Worm (Caenorhabditis elegans): ENCODE results near the gene B0554.7.

DNA sequence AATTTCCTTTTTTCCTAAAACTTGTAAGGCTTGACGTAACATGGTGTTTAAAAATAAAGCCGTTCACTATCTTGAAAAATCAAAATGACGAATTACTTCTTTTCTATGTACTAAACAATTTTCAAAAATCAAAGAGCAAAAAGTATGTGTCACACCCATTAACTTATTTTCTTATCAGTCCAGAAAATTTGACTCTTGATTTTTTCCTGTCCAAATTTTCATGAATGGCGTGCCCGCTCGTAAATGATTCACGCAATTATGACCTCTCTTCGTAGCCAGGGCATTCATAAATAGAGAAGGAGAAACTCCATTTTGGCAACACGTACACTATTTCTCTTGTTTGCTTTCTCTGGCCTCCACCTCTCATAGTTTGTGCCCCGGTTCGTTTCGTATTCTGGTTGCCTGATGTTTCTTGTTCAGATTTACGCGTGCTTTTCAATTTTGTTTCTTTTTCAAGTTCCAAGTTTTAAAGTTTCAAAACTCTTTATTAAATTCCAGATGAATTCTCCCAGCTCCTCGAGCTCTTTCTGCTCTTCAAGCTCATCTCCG is 36.9 kb upstream of the B0554.7 start, which contains the start of gene nhr-55:
- no peak for TF ChIP-seq hrde-1 (tag; optimal IDR thresholded peaks at IDR 0.05; ENCODE audit: borderline replicate concordance)
- no peak for TF ChIP-seq unc-130 (GFP tag; optimal IDR thresholded peaks at IDR 0.05)
- TF ChIP-seq rec-8 (tag; optimal IDR thresholded peaks at IDR 0.05) = no peak
- TF ChIP-seq pha-4 (tag; optimal IDR thresholded peaks at IDR 0.05) = no peak
- no peak for TF ChIP-seq mxl-1 (tag; optimal IDR thresholded peaks at IDR 0.05)
- TF ChIP-seq nfya-1 (tag; optimal IDR thresholded peaks at IDR 0.05; ENCODE audit: borderline replicate concordance, insufficient read depth) = no peak
- TF ChIP-seq mcd-1 (GFP tag; IDR thresholded peaks at IDR 0.05) = no peak
- no peak for TF ChIP-seq unc-62 (GFP tag; optimal IDR thresholded peaks at IDR 0.05)

Measured in whole organism, young adult.